Fruit fly (Drosophila melanogaster) whole organism, embryonic: ENCODE measurements around the gene D1.

Experiments used
- Abd-B ChIP-seq: fragments of 200-800 bp; sonication (Bioruptor generic); optimal IDR thresholded peaks from 2 replicates; lab custom pipeline; 2018; ENCODE audit warnings: missing biosample characterization, mild to moderate bottlenecking, missing genetic modification characterization, moderate library complexity
- B-H1 ChIP-seq: fragments of 200-800 bp; sonication (Bioruptor generic); IDR thresholded peaks from 3 replicates; pipeline ENCODE4 v1.3.6; 2022; ENCODE audit warnings: missing biosample characterization, missing genetic modification characterization
- Bdp1 ChIP-seq: fragments of 200-800 bp; sonication (Bioruptor generic); optimal IDR thresholded peaks from 3 replicates; lab custom pipeline; 2016; ENCODE audit warnings: missing biosample characterization, missing genetic modification characterization
- CG10209 ChIP-seq: fragments of 200-800 bp; sonication (Bioruptor generic); optimal IDR thresholded peaks from 3 replicates; lab custom pipeline; 2017; ENCODE audit warnings: missing biosample characterization, mild to moderate bottlenecking, missing genetic modification characterization, missing genetic modification reagents
- CG11093 ChIP-seq: fragments of 200-800 bp; sonication (Bioruptor generic); IDR thresholded peaks from 3 replicates; pipeline ENCODE4 v1.3.6; 2022; ENCODE audit warnings: missing biosample characterization, missing genetic modification characterization
- CG12155 ChIP-seq: fragments of 200-800 bp; sonication (Bioruptor generic); optimal IDR thresholded peaks from 3 replicates; lab custom pipeline; 2016; ENCODE audit warnings: missing biosample characterization, missing genetic modification characterization
- CG13424 ChIP-seq: fragments of 200-800 bp; sonication (Bioruptor generic); optimal IDR thresholded peaks from 2 replicates; lab custom pipeline; 2019; ENCODE audit warnings: missing biosample characterization, mild to moderate bottlenecking, missing genetic modification characterization, moderate library complexity
- CG14710 ChIP-seq: fragments of 200-800 bp; sonication (Bioruptor generic); optimal IDR thresholded peaks from 3 replicates; lab custom pipeline; 2019; ENCODE audit warnings: missing biosample characterization, mild to moderate bottlenecking, missing genetic modification characterization, moderate library complexity
- CG14860 ChIP-seq: fragments of 200-800 bp; sonication (Bioruptor generic); IDR thresholded peaks from 3 replicates; pipeline ENCODE4 v1.3.6; 2022; ENCODE audit warnings: missing biosample characterization, missing genetic modification characterization; ENCODE audit not compliant: partially characterized antibody
- CG16863 ChIP-seq: fragments of 200-800 bp; sonication (Bioruptor generic); optimal IDR thresholded peaks from 3 replicates; lab custom pipeline; 2016; ENCODE audit warnings: missing biosample characterization, missing genetic modification characterization
- CG17612 ChIP-seq: fragments of 200-800 bp; sonication (Bioruptor generic); IDR thresholded peaks from 2 replicates; pipeline ENCODE4 v1.3.6; 2022; ENCODE audit warnings: missing biosample characterization, missing genetic modification characterization
- CG2120 ChIP-seq: fragments of 200-800 bp; sonication (Bioruptor generic); optimal IDR thresholded peaks from 3 replicates; lab custom pipeline; 2016; ENCODE audit warnings: missing biosample characterization, missing genetic modification characterization
- CG2712 ChIP-seq: fragments of 200-800 bp; optimal IDR thresholded peaks from 3 replicates; lab custom pipeline; 2019; ENCODE audit warnings: missing biosample characterization, mild to moderate bottlenecking, missing genetic modification characterization, moderate library complexity
- CG30403 ChIP-seq: fragments of 200-800 bp; sonication (Bioruptor generic); optimal IDR thresholded peaks from 3 replicates; lab custom pipeline; 2016; ENCODE audit warnings: missing biosample characterization, missing genetic modification characterization
- CG3163 ChIP-seq: fragments of 200-800 bp; sonication (Bioruptor generic); optimal IDR thresholded peaks from 3 replicates; lab custom pipeline; 2016; ENCODE audit warnings: missing biosample characterization, missing genetic modification characterization
- CG3407 ChIP-seq: fragments of 200-800 bp; sonication (Bioruptor generic); optimal IDR thresholded peaks from 2 replicates; lab custom pipeline; 2018; ENCODE audit warnings: missing biosample characterization, mild to moderate bottlenecking, missing genetic modification characterization
- CG34224 ChIP-seq: fragments of 200-800 bp; sonication (Bioruptor generic); IDR thresholded peaks from 3 replicates; pipeline ENCODE4 v1.3.6; 2022; ENCODE audit warnings: missing biosample characterization, missing genetic modification characterization; ENCODE audit not compliant: partially characterized antibody
- CG4328 ChIP-seq: fragments of 200-800 bp; sonication (Bioruptor generic); optimal IDR thresholded peaks from 3 replicates; lab custom pipeline; 2017; ENCODE audit warnings: missing biosample characterization, missing genetic modification reagents, missing genetic modification characterization
- CG43689 ChIP-seq: fragments of 200-800 bp; sonication (Bioruptor generic); IDR thresholded peaks from 2 replicates; pipeline ENCODE4 v1.3.6; 2022; ENCODE audit warnings: missing biosample characterization, missing genetic modification characterization
- CG4707 ChIP-seq: fragments of 200-800 bp; sonication (Bioruptor generic); optimal IDR thresholded peaks from 2 replicates; lab custom pipeline; 2018; ENCODE audit warnings: missing biosample characterization, mild to moderate bottlenecking, missing genetic modification characterization, moderate library complexity
- CG6683 ChIP-seq: fragments of 200-800 bp; sonication (Bioruptor generic); optimal IDR thresholded peaks from 2 replicates; lab custom pipeline; 2017; ENCODE audit warnings: missing biosample characterization, mild to moderate bottlenecking, missing genetic modification characterization, missing genetic modification reagents
- CG9797 ChIP-seq: fragments of 200-800 bp; sonication (Bioruptor generic); optimal IDR thresholded peaks from 3 replicates; lab custom pipeline; 2018; ENCODE audit warnings: missing biosample characterization, mild to moderate bottlenecking, missing genetic modification characterization
- CTCF ChIP-seq: fragments of 200-800 bp; sonication (Bioruptor generic); optimal IDR thresholded peaks from 2 replicates; lab custom pipeline; 2017; ENCODE audit warnings: missing biosample characterization, mild to moderate bottlenecking, missing genetic modification characterization, moderate library complexity
- Dad ChIP-seq: fragments of 200-800 bp; sonication (Bioruptor generic); optimal IDR thresholded peaks from 3 replicates; lab custom pipeline; 2016; ENCODE audit warnings: missing biosample characterization, missing genetic modification characterization
- HLHmδ ChIP-seq: fragments of 200-800 bp; sonication (Bioruptor generic); optimal IDR thresholded peaks from 2 replicates; lab custom pipeline; 2018; ENCODE audit warnings: missing biosample characterization, mild to moderate bottlenecking, missing genetic modification characterization, moderate library complexity
- MBD-R2 ChIP-seq: fragments of 200-800 bp; sonication (Bioruptor generic); IDR thresholded peaks from 2 replicates; pipeline ENCODE4 v1.3.6; 2022; ENCODE audit warnings: missing biosample characterization, missing genetic modification characterization
- Mad ChIP-seq: fragments of 200-800 bp; sonication (Bioruptor generic); optimal IDR thresholded peaks from 2 replicates; lab custom pipeline; 2016; ENCODE audit warnings: missing biosample characterization, missing genetic modification characterization
- NC2β ChIP-seq: fragments of 200-800 bp; sonication (Bioruptor generic); optimal IDR thresholded peaks from 2 replicates; lab custom pipeline; 2016; ENCODE audit warnings: missing biosample characterization, missing genetic modification characterization
- NK7.1 ChIP-seq: fragments of 200-800 bp; sonication (Bioruptor generic); optimal IDR thresholded peaks from 3 replicates; lab custom pipeline; 2016; ENCODE audit warnings: missing biosample characterization, missing genetic modification characterization
- Optix ChIP-seq: fragments of 200-800 bp; sonication (Bioruptor generic); IDR thresholded peaks from 3 replicates; pipeline ENCODE4 v1.3.6; 2022; ENCODE audit warnings: missing biosample characterization, missing genetic modification characterization
- PHDP ChIP-seq: fragments of 200-800 bp; sonication (Bioruptor generic); optimal IDR thresholded peaks from 3 replicates; lab custom pipeline; 2018; ENCODE audit warnings: missing biosample characterization, mild to moderate bottlenecking, missing genetic modification characterization, moderate library complexity
- Scr ChIP-seq: fragments of 200-800 bp; sonication (Bioruptor generic); IDR thresholded peaks from 2 replicates; pipeline ENCODE4 v1.3.6; 2022; ENCODE audit warnings: missing biosample characterization, missing genetic modification characterization; ENCODE audit not compliant: partially characterized antibody
- Sry-δ ChIP-seq: fragments of 200-800 bp; sonication (Bioruptor generic); optimal IDR thresholded peaks from 2 replicates; lab custom pipeline; 2016; ENCODE audit warnings: missing biosample characterization, missing genetic modification characterization
- ase ChIP-seq: fragments of 200-800 bp; sonication (Bioruptor generic); IDR thresholded peaks from 3 replicates; pipeline ENCODE4 v1.3.6; 2022; ENCODE audit warnings: missing biosample characterization, missing genetic modification characterization
- ato ChIP-seq: fragments of 200-800 bp; sonication (Bioruptor generic); IDR thresholded peaks from 2 replicates; pipeline ENCODE4 v1.3.6; 2022; ENCODE audit warnings: missing biosample characterization, missing genetic modification characterization; ENCODE audit not compliant: partially characterized antibody
- bab2 ChIP-seq: fragments of 200-800 bp; sonication (Bioruptor generic); optimal IDR thresholded peaks from 2 replicates; lab custom pipeline; 2016; ENCODE audit warnings: missing biosample characterization, missing genetic modification characterization
- bsh ChIP-seq, 2 experiments: fragments of 200-800 bp; sonication (Bioruptor generic); optimal IDR thresholded peaks; 2 replicates each; lab custom pipeline; 2017 to 2018; ENCODE audit warnings: mild to moderate bottlenecking in 2 of 2, missing biosample characterization in 2 of 2, missing genetic modification characterization in 2 of 2, moderate library complexity in 1 of 2
- ci ChIP-seq: fragments of 200-800 bp; sonication (Bioruptor generic); IDR thresholded peaks from 3 replicates; pipeline ENCODE4 v1.3.6; 2022; ENCODE audit warnings: missing biosample characterization, missing genetic modification characterization
- gce ChIP-seq: fragments of 200-800 bp; sonication (Bioruptor generic); IDR thresholded peaks from 3 replicates; pipeline ENCODE4 v1.3.6; 2022; ENCODE audit warnings: missing biosample characterization, missing genetic modification characterization
- hb ChIP-seq: fragments of 200-800 bp; sonication (Bioruptor generic); IDR thresholded peaks from 3 replicates; pipeline ENCODE4 v1.3.6; 2022; ENCODE audit warnings: missing biosample characterization, missing genetic modification characterization; ENCODE audit not compliant: partially characterized antibody
- onecut ChIP-seq: fragments of 200-800 bp; sonication (Bioruptor generic); IDR thresholded peaks from 2 replicates; pipeline ENCODE4 v1.3.6; 2022; ENCODE audit warnings: missing biosample characterization, missing genetic modification characterization
- pnt ChIP-seq: fragments of 200-800 bp; sonication (Bioruptor generic); optimal IDR thresholded peaks from 3 replicates; lab custom pipeline; 2016; ENCODE audit warnings: missing biosample characterization, missing genetic modification characterization
- ranshi ChIP-seq: fragments of 200-800 bp; sonication (Bioruptor generic); IDR thresholded peaks from 2 replicates; pipeline ENCODE4 v1.3.6; 2022; ENCODE audit warnings: missing biosample characterization, missing genetic modification characterization
- row ChIP-seq: fragments of 200-800 bp; sonication (Bioruptor generic); IDR thresholded peaks from 3 replicates; pipeline ENCODE4 v1.3.6; 2022; ENCODE audit warnings: missing biosample characterization, missing genetic modification characterization
- tgo ChIP-seq: fragments of 200-800 bp; sonication (Bioruptor generic); IDR thresholded peaks from 3 replicates; pipeline ENCODE4 v1.3.6; 2022; ENCODE audit warnings: missing biosample characterization, missing genetic modification characterization
- tio ChIP-seq: fragments of 200-800 bp; sonication (Bioruptor generic); optimal IDR thresholded peaks from 2 replicates; lab custom pipeline; 2017; ENCODE audit warnings: missing biosample characterization, missing genetic modification characterization, inconsistent platforms
- tup ChIP-seq: fragments of 200-800 bp; sonication (Bioruptor generic); optimal IDR thresholded peaks from 2 replicates; lab custom pipeline; 2016; ENCODE audit warnings: missing biosample characterization, mild to moderate bottlenecking, missing genetic modification characterization, moderate library complexity
- wek ChIP-seq: fragments of 200-800 bp; sonication (Bioruptor generic); optimal IDR thresholded peaks from 3 replicates; lab custom pipeline; 2018; ENCODE audit warnings: missing biosample characterization, mild to moderate bottlenecking, missing genetic modification characterization, moderate library complexity
- z ChIP-seq: fragments of 200-800 bp; sonication (Bioruptor generic); IDR thresholded peaks from 3 replicates; pipeline ENCODE4 v1.3.6; 2022; ENCODE audit warnings: missing biosample characterization, missing genetic modification characterization

The D1 gene

dm6 chr3R:9229075-9229835 lies 11.2 kb downstream of the D1 start (continued):
- TF ChIP-seq tup (GFP tag; lab: Kevin White, UChicago): no peak
- peak; percentile 77 for TF ChIP-seq PHDP (tag; lab: Kevin White, UChicago)
- TF ChIP-seq NC2β (GFP tag; lab: Kevin White, UChicago): peak; percentile 87
- TF ChIP-seq bab2: peak; percentile 72
- TF ChIP-seq CG14860: no peak
- no peak for TF ChIP-seq CG6683
- TF ChIP-seq z (GFP tag; lab: Robert Waterston, UW): peak; percentile 46; the same call in 1 of the 3 replicates
- TF ChIP-seq CG10209 (GFP tag; lab: Kevin White, UChicago): peak; percentile 76
- peak; percentile 61 for TF ChIP-seq CG13424 (tag; lab: Kevin White, UChicago)
- no peak; the same call in 1 of the 2 replicates for TF ChIP-seq onecut (GFP tag; lab: Robert Waterston, UW)
- TF ChIP-seq CG4707: no peak
- TF ChIP-seq tio (GFP tag; lab: Kevin White, UChicago): peak; percentile 76
- peak; percentile 48 for TF ChIP-seq Sry-δ (GFP tag; lab: Kevin White, UChicago)
- no peak for TF ChIP-seq ato (GFP tag; lab: Robert Waterston, UW)
- peak; percentile 66 for TF ChIP-seq CG3407
- peak; percentile 57 for TF ChIP-seq Bdp1 (GFP tag; lab: Kevin White, UChicago)
- peak; percentile 76 for TF ChIP-seq CG2120
- TF ChIP-seq CG17612: no peak
- peak; percentile 90 for TF ChIP-seq CG2712
- TF ChIP-seq Abd-B (GFP tag; lab: Kevin White, UChicago): peak; percentile 67
- TF ChIP-seq CTCF (GFP tag; lab: Kevin White, UChicago): no peak
- TF ChIP-seq HLHmδ: peak; percentile 81
- TF ChIP-seq CG3163 (GFP tag; lab: Kevin White, UChicago): peak; percentile 70
- peak; percentile 77 for TF ChIP-seq CG12155 (GFP tag; lab: Kevin White, UChicago)
- TF ChIP-seq CG43689 (GFP tag; lab: Robert Waterston, UW): 0 out of 2 replicates have a peak, but pooled peaks have one; percentile 19
- peak; percentile 49; the same call in 1 of the 2 replicates for TF ChIP-seq ranshi (GFP tag; lab: Robert Waterston, UW)
- peak; percentile 88 for TF ChIP-seq CG14710 (tag; lab: Kevin White, UChicago)
- TF ChIP-seq bsh (GFP tag; optimal IDR thresholded peaks at IDR 0.05; lab: Kevin White, UChicago): peak; percentile 89 to 99
- TF ChIP-seq pnt (GFP tag; lab: Kevin White, UChicago): peak; percentile 92
- TF ChIP-seq CG9797 (GFP tag; lab: Kevin White, UChicago): no peak
- peak; percentile 77; the same call in 2 of the 3 replicates for TF ChIP-seq ci (GFP tag; lab: Robert Waterston, UW)
- TF ChIP-seq CG34224 (GFP tag; lab: Robert Waterston, UW): no peak
- TF ChIP-seq Mad: peak; percentile 55
- TF ChIP-seq CG4328 (GFP tag; lab: Kevin White, UChicago): no peak
- peak; percentile 62; the same call in 1 of the 3 replicates for TF ChIP-seq gce (GFP tag; lab: Robert Waterston, UW)
- peak; percentile 61 for TF ChIP-seq B-H1 (GFP tag; lab: Robert Waterston, UW)
- no peak for TF ChIP-seq Scr (GFP tag; lab: Robert Waterston, UW)
- peak; percentile 83 for TF ChIP-seq row (GFP tag; lab: Robert Waterston, UW)
- TF ChIP-seq CG16863 (GFP tag; lab: Kevin White, UChicago): peak; percentile 77
- TF ChIP-seq CG11093 (GFP tag; lab: Robert Waterston, UW): no peak
- TF ChIP-seq wek: no peak
- TF ChIP-seq Dad (GFP tag; lab: Kevin White, UChicago): peak; percentile 61
- no peak for TF ChIP-seq hb (GFP tag; lab: Robert Waterston, UW)
- TF ChIP-seq ase: 0 out of 3 replicates have a peak, but pooled peaks have one; percentile 61
- peak; percentile 59 for TF ChIP-seq tgo (GFP tag; lab: Robert Waterston, UW)
- TF ChIP-seq CG30403 (GFP tag; lab: Kevin White, UChicago): peak; percentile 83
- TF ChIP-seq Optix (GFP tag; lab: Robert Waterston, UW): no peak; the same call in 2 of the 3 replicates
- no peak for TF ChIP-seq MBD-R2
- TF ChIP-seq NK7.1: peak; percentile 52
